Fruit fly (Drosophila melanogaster): Measurements from ENCODE around the gene Tpr2.

dm6 chr2L:16540773-16541172, 49.4 kb downstream of the Tpr2 start:
- TF ChIP-seq CTCF (optimal IDR thresholded peaks at IDR 0.05) (no peak), CG8478 (optimal IDR thresholded peaks at IDR 0.05) (no peak)
